Fruit fly (Drosophila melanogaster): Measurements from ENCODE around the gene vri.
A peak's percentile ranks its signal among the peaks of the same experiment; 100 is the strongest.

The vri gene

dm6 chr2L:5326414-5327265, 37.9 kb downstream of the vri start, which contains the start of the genes Ncoa6 and cype:
Gene Ncoa6, minus strand, starts transcription at chr2L:5326683.
Gene cype, plus strand, starts transcription at chr2L:5327227.
- TF ChIP-seq CG34406 (GFP tag; optimal IDR thresholded peaks at IDR 0.05): peak; percentile 54
- peak; percentile 24 for TF ChIP-seq Hr4 (GFP tag; optimal IDR thresholded peaks at IDR 0.05)
- peak; percentile 55 for TF ChIP-seq CG8632 (GFP tag; optimal IDR thresholded peaks at IDR 0.05)
- TF ChIP-seq ss (GFP tag; optimal IDR thresholded peaks at IDR 0.05): no peak
- peak; percentile 66 for TF ChIP-seq CG10631 (GFP tag; optimal IDR thresholded peaks at IDR 0.05)
- TF ChIP-seq salr (GFP tag; optimal IDR thresholded peaks at IDR 0.05): peak in 1 of 2 experiments; percentile 52
- no peak for TF ChIP-seq dac (GFP tag; optimal IDR thresholded peaks at IDR 0.05)
- no peak for TF ChIP-seq Hr38 (GFP tag; optimal IDR thresholded peaks at IDR 0.05)
- peak; percentile 36 for TF ChIP-seq pdm3 (GFP tag; optimal IDR thresholded peaks at IDR 0.05)
- peak; percentile 21 for TF ChIP-seq Sox15 (GFP tag; optimal IDR thresholded peaks at IDR 0.05)
- TF ChIP-seq cyc (GFP tag; optimal IDR thresholded peaks at IDR 0.05): no peak
- peak; percentile 28 for TF ChIP-seq esn (GFP tag; optimal IDR thresholded peaks at IDR 0.05)
- TF ChIP-seq CG4318 (GFP tag; optimal IDR thresholded peaks at IDR 0.05): no peak
- peak; percentile 26 for TF ChIP-seq Ets96B (tag; optimal IDR thresholded peaks at IDR 0.05)
- TF ChIP-seq lz (GFP tag; optimal IDR thresholded peaks at IDR 0.05): no peak
- peak; percentile 50 for TF ChIP-seq CG3919 (GFP tag; optimal IDR thresholded peaks at IDR 0.05)
- no peak for TF ChIP-seq CG6808 (GFP tag; optimal IDR thresholded peaks at IDR 0.05)
- no peak for TF ChIP-seq CG6792 (GFP tag; optimal IDR thresholded peaks at IDR 0.05)
- TF ChIP-seq CG1621 (tag; optimal IDR thresholded peaks at IDR 0.05): no peak
- TF ChIP-seq Eip75B (GFP tag; optimal IDR thresholded peaks at IDR 0.05): no peak
- TF ChIP-seq CG16779 (tag; optimal IDR thresholded peaks at IDR 0.05): no peak
- peak; percentile 58 for TF ChIP-seq CG3032 (tag; optimal IDR thresholded peaks at IDR 0.05)
- TF ChIP-seq Blimp-1 (GFP tag; optimal IDR thresholded peaks at IDR 0.05): no peak
- peak; percentile 12 for TF ChIP-seq CG8319 (GFP tag; optimal IDR thresholded peaks at IDR 0.05)
- TF ChIP-seq achi (GFP tag; optimal IDR thresholded peaks at IDR 0.05): peak; percentile 53
- peak; percentile 60 for TF ChIP-seq Eip78C (GFP tag)
- TF ChIP-seq Eip93F (GFP tag; optimal IDR thresholded peaks at IDR 0.05): peak; percentile 17
- TF ChIP-seq Ets21C (GFP tag; optimal IDR thresholded peaks at IDR 0.05): no peak
- peak; percentile 42; the same call in 2 of the 3 replicates for TF ChIP-seq eg (GFP tag; IDR thresholded peaks at IDR 0.05)
- no peak for TF ChIP-seq fkh (GFP tag; optimal IDR thresholded peaks at IDR 0.05)
- peak; percentile 62 for TF ChIP-seq svp (GFP tag)
- no peak for TF ChIP-seq Gug (GFP tag; IDR thresholded peaks at IDR 0.05)
- TF ChIP-seq fd59A (GFP tag; optimal IDR thresholded peaks at IDR 0.05): no peak
- TF ChIP-seq CG6163 (GFP tag; IDR thresholded peaks at IDR 0.05): peak; percentile 55
- peak; percentile 24 for TF ChIP-seq CG31627 (GFP tag; optimal IDR thresholded peaks at IDR 0.05)
- peak; percentile 24 for TF ChIP-seq acj6 (GFP tag; optimal IDR thresholded peaks at IDR 0.05)
- TF ChIP-seq Sox102F (GFP tag; optimal IDR thresholded peaks at IDR 0.05): no peak
- peak; percentile 48 for TF ChIP-seq Smox (GFP tag; optimal IDR thresholded peaks at IDR 0.05)
- TF ChIP-seq vri (GFP tag; optimal IDR thresholded peaks at IDR 0.05): no peak
- TF ChIP-seq Sox14 (GFP tag; optimal IDR thresholded peaks at IDR 0.05): peak; percentile 15
- peak; percentile 2 for TF ChIP-seq Met (GFP tag; optimal IDR thresholded peaks at IDR 0.05)
- TF ChIP-seq CG32006 (GFP tag; optimal IDR thresholded peaks at IDR 0.05): peak; percentile 33
- TF ChIP-seq CG9139 (GFP tag; optimal IDR thresholded peaks at IDR 0.05): no peak
- no peak for TF ChIP-seq Hr39 (GFP tag; optimal IDR thresholded peaks at IDR 0.05)
- TF ChIP-seq CG11762 (GFP tag; optimal IDR thresholded peaks at IDR 0.05; ENCODE audit: insufficient read depth): peak; percentile 36
- 0 out of 2 replicates have a peak, but pooled peaks have one; percentile 29 for TF ChIP-seq CG15336 (GFP tag; IDR thresholded peaks at IDR 0.05)
- peak; percentile 42 for TF ChIP-seq OdsH (GFP tag; optimal IDR thresholded peaks at IDR 0.05)
